Worm (Caenorhabditis elegans): Measurements from ENCODE around the gene T23E1.3.

The T23E1.3 gene

ce11 chrIV:3163562-3163961, 17.9 kb downstream of the T23E1.3 start (continued):
- TF ChIP-seq cey-2 (tag; optimal IDR thresholded peaks at IDR 0.05; ENCODE audit: borderline replicate concordance, insufficient read depth) (no peak), hif-1 (tag; optimal IDR thresholded peaks at IDR 0.05) (peak in 1 of 2 experiments; percentile 3), ctbp-1 (GFP tag; IDR thresholded peaks at IDR 0.05) (peak; percentile 66)

- no peak for TF ChIP-seq zfp-2 (tag; optimal IDR thresholded peaks at IDR 0.05)
- no peak for TF ChIP-seq egl-27 (tag; optimal IDR thresholded peaks at IDR 0.05)
- no peak for TF ChIP-seq lin-15B (tag; optimal IDR thresholded peaks at IDR 0.05)
- no peak for TF ChIP-seq nhr-41 (GFP tag; IDR thresholded peaks at IDR 0.05)
- TF ChIP-seq dpl-1 (GFP tag; optimal IDR thresholded peaks at IDR 0.05) = no peak
- no peak for TF ChIP-seq ceh-44 (GFP tag; IDR thresholded peaks at IDR 0.05)
- no peak for TF ChIP-seq mxl-3 (GFP tag; optimal IDR thresholded peaks at IDR 0.05)
- no peak for TF ChIP-seq sdz-12 (GFP tag; optimal IDR thresholded peaks at IDR 0.05)
- no peak for TF ChIP-seq F26F4.8 (GFP tag; conservative IDR thresholded peaks at IDR 0.05)
- no peak for TF ChIP-seq daf-16 (GFP tag; optimal IDR thresholded peaks at IDR 0.05)
- TF ChIP-seq daf-16 (tag; optimal IDR thresholded peaks at IDR 0.05) = no peak
- TF ChIP-seq lin-38 (GFP tag; IDR thresholded peaks at IDR 0.05) = no peak
- TF ChIP-seq daf-19 (GFP tag; conservative IDR thresholded peaks at IDR 0.05) = no peak
- no peak for TF ChIP-seq hmg-1.1 (GFP tag; IDR thresholded peaks at IDR 0.05)
- no peak for TF ChIP-seq Y75B8A.6 (GFP tag; IDR thresholded peaks at IDR 0.05)
These were observed 19.7 kb downstream of the T23E1.3 start for ce11 chrIV:3165365-3165764.

- TF ChIP-seq Y5F2A.4 (GFP tag; optimal IDR thresholded peaks at IDR 0.05) (no peak), pqm-1 (tag; optimal IDR thresholded peaks at IDR 0.05) (peak; percentile 61), daf-16 (GFP tag; optimal IDR thresholded peaks at IDR 0.05) (peak in 1 of 2 experiments; percentile 71), daf-16 (tag; optimal IDR thresholded peaks at IDR 0.05) (peak; percentile 85), mes-2 (tag; optimal IDR thresholded peaks at IDR 0.05; ENCODE audit: poor library complexity, severe bottlenecking) (peak; percentile 29), hlh-30 (tag; optimal IDR thresholded peaks at IDR 0.05; ENCODE audit: insufficient read depth) (peak; percentile 13), egl-43 (GFP tag; IDR thresholded peaks at IDR 0.05) (no peak), hlh-11 (tag; optimal IDR thresholded peaks at IDR 0.05) (peak; percentile 65), ceh-44 (GFP tag; IDR thresholded peaks at IDR 0.05) (no peak), zfp-3 (GFP tag; conservative IDR thresholded peaks at IDR 0.05) (no peak), aha-1 (tag) (peak; percentile 76), lsy-2 (tag; optimal IDR thresholded peaks at IDR 0.05) (peak in 1 of 2 experiments; percentile 38), mep-1 (tag; optimal IDR thresholded peaks at IDR 0.05) (peak; percentile 6), unc-62 (GFP tag; optimal IDR thresholded peaks at IDR 0.05 in 1 of 2) (peak in 1 of 2 experiments; percentile 81), unc-62 (tag; optimal IDR thresholded peaks at IDR 0.05) (no peak), ceh-62 (tag; optimal IDR thresholded peaks at IDR 0.05) (no peak), daf-19 (GFP tag; conservative IDR thresholded peaks at IDR 0.05) (no peak), nhr-28 (tag; optimal IDR thresholded peaks at IDR 0.05) (peak; percentile 96), nhr-77 (tag; optimal IDR thresholded peaks at IDR 0.05) (peak; percentile 65), dmd-6 (GFP tag; IDR thresholded peaks at IDR 0.05) (peak; percentile 71), dve-1 (tag; optimal IDR thresholded peaks at IDR 0.05; ENCODE audit: insufficient read depth) (peak; percentile 46)
These were observed 21.2 kb downstream of the T23E1.3 start for ce11 chrIV:3166896-3167295.

ce11 chrIV:3168656-3169216, 23.0 kb downstream of the T23E1.3 start:
- no peak for TF ChIP-seq T20F7.1 (GFP tag; optimal IDR thresholded peaks at IDR 0.05)
- TF ChIP-seq nhr-6 (tag; optimal IDR thresholded peaks at IDR 0.05) = no peak
- TF ChIP-seq aha-1 (tag) = no peak
- no peak for TF ChIP-seq ctbp-1 (GFP tag; IDR thresholded peaks at IDR 0.05)
- TF ChIP-seq aly-2 (tag; optimal IDR thresholded peaks at IDR 0.05) = no peak
- no peak for TF ChIP-seq ceh-32 (tag; optimal IDR thresholded peaks at IDR 0.05; ENCODE audit: poor library complexity)
- TF ChIP-seq jun-1 (tag; optimal IDR thresholded peaks at IDR 0.05) = no peak
- TF ChIP-seq daf-12 (tag; optimal IDR thresholded peaks at IDR 0.05) = no peak
- TF ChIP-seq ama-1 (optimal IDR thresholded peaks at IDR 0.05) = no peak
- no peak for TF ChIP-seq zip-2 (tag; optimal IDR thresholded peaks at IDR 0.05)
- no peak for TF ChIP-seq zfp-2 (tag; optimal IDR thresholded peaks at IDR 0.05)
- peak in 1 of 2 experiments; percentile 2 for TF ChIP-seq lsy-2 (tag; optimal IDR thresholded peaks at IDR 0.05)
- TF ChIP-seq D1046.2 (GFP tag; IDR thresholded peaks at IDR 0.05) = no peak
- TF ChIP-seq zip-11 (GFP tag; IDR thresholded peaks at IDR 0.05) = no peak
- no peak for TF ChIP-seq nhr-28 (tag; optimal IDR thresholded peaks at IDR 0.05)
- no peak for TF ChIP-seq daf-8 (GFP tag; IDR thresholded peaks at IDR 0.05)
- TF ChIP-seq snpc-4 (tag; optimal IDR thresholded peaks at IDR 0.05) = no peak
- no peak for TF ChIP-seq nhr-77 (tag; optimal IDR thresholded peaks at IDR 0.05)
